Worm (Caenorhabditis elegans) whole organism, L4 larva: ENCODE results near the gene clec-207.

ENCODE experiments used
- F49E8.2 ChIP-seq: sonication (generic microtip); optimal IDR thresholded peaks from 2 replicates; lab custom pipeline; 2016; ENCODE audit warnings: missing compliant biosample characterization, mild to moderate bottlenecking, missing genetic modification characterization, borderline replicate concordance
- R02D3.7 ChIP-seq: fragments of 150-350 bp; sonication (generic microtip); optimal IDR thresholded peaks from 3 replicates; lab custom pipeline; 2014; ENCODE audit warnings: missing biosample characterization, missing genetic modification characterization
- T20F7.1 ChIP-seq: fragments of 200-800 bp; sonication (Bioruptor generic); optimal IDR thresholded peaks from 2 replicates; lab custom pipeline; 2018; ENCODE audit warnings: mild to moderate bottlenecking, missing genetic modification characterization, missing compliant biosample characterization
- Y105C5A.15 ChIP-seq: fragments of 200-800 bp; sonication (Bioruptor generic); IDR thresholded peaks from 2 replicates; pipeline ENCODE4 v1.3.6; 2022; ENCODE audit warnings: missing genetic modification characterization, missing compliant biosample characterization
- ZK337.2 ChIP-seq: fragments of 200-800 bp; sonication (Bioruptor generic); IDR thresholded peaks from 2 replicates; pipeline ENCODE4 v1.3.6; 2022; ENCODE audit warnings: missing genetic modification reagents, missing genetic modification characterization, missing compliant biosample characterization
- aha-1 ChIP-seq: fragments of 150-350 bp; peaks from one replicate; lab custom pipeline; 2014; ENCODE audit warnings: missing biosample characterization, missing genetic modification characterization
- aly-2 ChIP-seq: sonication (generic microtip); optimal IDR thresholded peaks from 2 replicates; lab custom pipeline; 2018; ENCODE audit warnings: missing biosample characterization, missing genetic modification characterization
- ama-1 ChIP-seq: fragments of 150-350 bp; optimal IDR thresholded peaks from 2 replicates; lab custom pipeline; 2014; ENCODE audit warnings: inconsistent platforms, mixed read lengths
- attf-4 ChIP-seq: sonication (generic microtip); optimal IDR thresholded peaks from 3 replicates; lab custom pipeline; 2017; ENCODE audit warnings: missing biosample characterization, missing genetic modification characterization
- ceh-62 ChIP-seq: sonication (generic microtip); optimal IDR thresholded peaks from 2 replicates; lab custom pipeline; 2017; ENCODE audit warnings: missing biosample characterization, missing genetic modification characterization
- ces-1 ChIP-seq: fragments of 150-350 bp; sonication (generic microtip); optimal IDR thresholded peaks from 4 replicates; lab custom pipeline; 2014; ENCODE audit warnings: missing biosample characterization, missing genetic modification reagents, missing genetic modification characterization
- daf-12 ChIP-seq: fragments of 150-350 bp; optimal IDR thresholded peaks from 2 replicates; lab custom pipeline; 2014; ENCODE audit warnings: missing biosample characterization, missing genetic modification reagents, missing genetic modification characterization
- daf-19 ChIP-seq: fragments of 200-800 bp; sonication (Bioruptor generic); conservative IDR thresholded peaks from 2 replicates; pipeline ENCODE4 v1.3.6; 2022; ENCODE audit warnings: missing genetic modification characterization, missing compliant biosample characterization
- dmd-6 ChIP-seq: fragments of 200-800 bp; sonication (Bioruptor generic); IDR thresholded peaks from 2 replicates; pipeline ENCODE4 v1.3.6; 2022; ENCODE audit warnings: missing genetic modification reagents, missing genetic modification characterization, missing compliant biosample characterization
- dmd-9 ChIP-seq: fragments of 200-800 bp; sonication (Bioruptor generic); IDR thresholded peaks from 2 replicates; pipeline ENCODE4 v1.3.6; 2022; ENCODE audit warnings: missing genetic modification reagents, missing genetic modification characterization, missing compliant biosample characterization
- dpl-1 ChIP-seq: fragments of 150-350 bp; optimal IDR thresholded peaks from 2 replicates; lab custom pipeline; 2014; ENCODE audit warnings: missing biosample characterization, missing genetic modification reagents, missing genetic modification characterization
- dve-1 ChIP-seq: sonication (generic microtip); optimal IDR thresholded peaks from 2 replicates; lab custom pipeline; 2017; ENCODE audit warnings: antibody characterized with exemption, mild to moderate bottlenecking, missing genetic modification characterization, missing compliant biosample characterization; ENCODE audit not compliant: insufficient read depth
- fkh-10 ChIP-seq: fragments of 150-350 bp; optimal IDR thresholded peaks from 2 replicates; lab custom pipeline; 2014; ENCODE audit warnings: missing biosample characterization, missing genetic modification reagents, missing genetic modification characterization
- hif-1 ChIP-seq, 2 experiments: sonication (generic microtip); optimal IDR thresholded peaks; 2 replicates each; lab custom pipeline; 2016 to 2017; ENCODE audit warnings: missing compliant biosample characterization in 2 of 2, missing genetic modification characterization in 2 of 2, missing genetic modification reagents in 2 of 2, missing genotype in 2 of 2, mild to moderate bottlenecking in 1 of 2
- hlh-30 ChIP-seq: sonication (generic microtip); optimal IDR thresholded peaks from 2 replicates; lab custom pipeline; 2017; ENCODE audit warnings: antibody characterized with exemption, mild to moderate bottlenecking, missing genetic modification characterization, missing compliant biosample characterization; ENCODE audit not compliant: insufficient read depth
- lim-7 ChIP-seq: fragments of 200-800 bp; sonication (Bioruptor generic); IDR thresholded peaks from 2 replicates; pipeline ENCODE4 v1.3.6; 2022; ENCODE audit warnings: missing genetic modification characterization, missing compliant biosample characterization
- lin-13 ChIP-seq: fragments of 150-350 bp; optimal IDR thresholded peaks from 2 replicates; lab custom pipeline; 2014; ENCODE audit warnings: missing biosample characterization, missing genetic modification reagents, missing genetic modification characterization
- lsy-2 ChIP-seq, 2 experiments: fragments of 150-350 bp in 1 of 2; sonication (generic microtip) in 1 of 2; optimal IDR thresholded peaks; 2 replicates each; lab custom pipeline; 2014 to 2017; ENCODE audit warnings: missing biosample characterization in 2 of 2, missing genetic modification characterization in 2 of 2
- mdt-29 ChIP-seq: fragments of 200-800 bp; sonication (Bioruptor generic); IDR thresholded peaks from 2 replicates; pipeline ENCODE4 v1.3.6; 2022; ENCODE audit warnings: missing genetic modification reagents, missing genetic modification characterization, missing compliant biosample characterization
- mes-2 ChIP-seq: sonication (generic microtip); optimal IDR thresholded peaks from 2 replicates; lab custom pipeline; 2016; ENCODE audit warnings: missing genotype, mild to moderate bottlenecking, missing genetic modification characterization, missing compliant biosample characterization; ENCODE audit not compliant: poor library complexity, severe bottlenecking
- mxl-2 ChIP-seq: fragments of 200-800 bp; sonication (Bioruptor generic); conservative IDR thresholded peaks from 2 replicates; pipeline ENCODE4 v1.3.6; 2022; ENCODE audit warnings: missing genetic modification reagents, missing genetic modification characterization, missing compliant biosample characterization
- mxl-3 ChIP-seq: fragments of 200-800 bp; sonication (Bioruptor generic); optimal IDR thresholded peaks from 2 replicates; lab custom pipeline; 2018; ENCODE audit warnings: mild to moderate bottlenecking, missing genetic modification characterization, missing compliant biosample characterization
- nhr-102 ChIP-seq: sonication (generic microtip); optimal IDR thresholded peaks from 2 replicates; lab custom pipeline; 2016; ENCODE audit warnings: mild to moderate bottlenecking, missing genetic modification characterization, moderate library complexity, missing compliant biosample characterization
- nhr-11 ChIP-seq: fragments of 150-350 bp; optimal IDR thresholded peaks from 2 replicates; lab custom pipeline; 2014; ENCODE audit warnings: missing biosample characterization, missing genetic modification characterization
- nhr-111 ChIP-seq: fragments of 200-800 bp; sonication (Bioruptor generic); optimal IDR thresholded peaks from 2 replicates; lab custom pipeline; 2018; ENCODE audit warnings: mild to moderate bottlenecking, missing genetic modification characterization, missing compliant biosample characterization
- nhr-237 ChIP-seq: sonication (generic microtip); optimal IDR thresholded peaks from 2 replicates; lab custom pipeline; 2017; ENCODE audit warnings: missing biosample characterization, missing genetic modification characterization
- nhr-28 ChIP-seq: fragments of 150-350 bp; optimal IDR thresholded peaks from 2 replicates; lab custom pipeline; 2014; ENCODE audit warnings: missing biosample characterization, missing genetic modification characterization
- nhr-41 ChIP-seq: fragments of 200-800 bp; sonication (Bioruptor generic); IDR thresholded peaks from 2 replicates; pipeline ENCODE4 v1.3.6; 2022; ENCODE audit warnings: missing genetic modification reagents, missing genetic modification characterization, missing compliant biosample characterization
- nhr-42 ChIP-seq: fragments of 200-800 bp; sonication (Bioruptor generic); IDR thresholded peaks from 2 replicates; pipeline ENCODE4 v1.3.6; 2022; ENCODE audit warnings: missing genetic modification characterization, missing compliant biosample characterization
- nhr-48 ChIP-seq: sonication (generic microtip); optimal IDR thresholded peaks from 2 replicates; lab custom pipeline; 2016; ENCODE audit warnings: mild to moderate bottlenecking, missing genetic modification characterization, missing compliant biosample characterization
- php-3 ChIP-seq: fragments of 200-800 bp; sonication (Bioruptor generic); IDR thresholded peaks from 2 replicates; pipeline ENCODE4 v1.3.6; 2022; ENCODE audit warnings: missing genetic modification reagents, missing genetic modification characterization, missing compliant biosample characterization
- pqm-1 ChIP-seq: sonication (generic microtip); optimal IDR thresholded peaks from 2 replicates; lab custom pipeline; 2017; ENCODE audit warnings: missing biosample characterization, missing genetic modification characterization
- skn-1 ChIP-seq: fragments of 150-350 bp; optimal IDR thresholded peaks from 2 replicates; lab custom pipeline; 2014; ENCODE audit warnings: missing biosample characterization, missing genetic modification characterization
- snpc-4 ChIP-seq: fragments of 150-350 bp; optimal IDR thresholded peaks from 2 replicates; lab custom pipeline; 2014; ENCODE audit warnings: missing biosample characterization, missing genetic modification characterization
- spr-1 ChIP-seq: sonication (generic microtip); optimal IDR thresholded peaks from 2 replicates; lab custom pipeline; 2016; ENCODE audit warnings: mild to moderate bottlenecking, missing genetic modification characterization, missing compliant biosample characterization
- tag-97 ChIP-seq: fragments of 200-800 bp; sonication (Bioruptor generic); IDR thresholded peaks from 2 replicates; pipeline ENCODE4 v1.3.6; 2022; ENCODE audit warnings: missing genetic modification characterization, missing compliant biosample characterization
- tra-1 ChIP-seq: fragments of 200-800 bp; sonication (Bioruptor generic); IDR thresholded peaks from 2 replicates; pipeline ENCODE4 v1.3.6; 2022; ENCODE audit warnings: missing genetic modification reagents, missing genetic modification characterization, missing compliant biosample characterization
- unc-39 ChIP-seq: sonication (generic microtip); optimal IDR thresholded peaks from 2 replicates; lab custom pipeline; 2017; ENCODE audit warnings: missing biosample characterization, missing genetic modification characterization
- unc-62 ChIP-seq, 3 experiments: fragments of 150-350 bp in 1 of 3; sonication (generic microtip); optimal IDR thresholded peaks in 2 of 3; peaks in 1 of 3; 1 replicate in 1 of 3; 2 replicates in 2 of 3; lab custom pipeline; 2014 to 2017; ENCODE audit warnings: missing biosample characterization in 3 of 3, missing genetic modification characterization in 3 of 3, missing genetic modification reagents in 3 of 3, missing genotype in 1 of 3
- vab-7 ChIP-seq: fragments of 200-800 bp; sonication (Bioruptor generic); IDR thresholded peaks from 2 replicates; pipeline ENCODE4 v1.3.6; 2022; ENCODE audit warnings: missing genetic modification reagents, missing genetic modification characterization, missing compliant biosample characterization
- zfp-2 ChIP-seq: sonication (generic microtip); optimal IDR thresholded peaks from 2 replicates; lab custom pipeline; 2016; ENCODE audit warnings: mild to moderate bottlenecking, missing genetic modification characterization, missing compliant biosample characterization
- zip-2 ChIP-seq: fragments of 150-350 bp; optimal IDR thresholded peaks from 2 replicates; lab custom pipeline; 2014; ENCODE audit warnings: missing biosample characterization, missing genetic modification characterization
- ztf-7 ChIP-seq: fragments of 150-350 bp; optimal IDR thresholded peaks from 2 replicates; lab custom pipeline; 2014; ENCODE audit warnings: missing biosample characterization, missing genetic modification characterization

The clec-207 gene

ce11 chrV:2103118-2103517, 7.2 kb downstream of the clec-207 start, which contains the start of gene F36F12.1:
F36F12.1 (minus strand) TSS chrV:2103218.
- TF ChIP-seq Y105C5A.15 (GFP tag; lab: Robert Waterston, UW) (no peak), nhr-102 (no peak), fkh-10 (GFP tag; lab: Kevin White, UChicago) (no peak), spr-1 (tag; lab: Kevin White, UChicago) (no peak)
- TF ChIP-seq, all 104 proteins: peak for 0

- TF ChIP-seq Y105C5A.15 (GFP tag; lab: Robert Waterston, UW) (no peak), dmd-6 (GFP tag; lab: Robert Waterston, UW) (no peak), attf-4 (tag; lab: Kevin White, UChicago) (no peak), php-3 (no peak), nhr-102 (no peak), ztf-7 (tag; lab: Kevin White, UChicago) (no peak), ces-1 (GFP tag; lab: Kevin White, UChicago) (no peak), nhr-42 (GFP tag; lab: Robert Waterston, UW) (no peak), nhr-41 (no peak)
- TF ChIP-seq, all 104 proteins: peak for 0
Observed at ce11 chrV:2105976-2106375, 10.1 kb downstream of the clec-207 start, which contains the start of gene F22F7.4. F22F7.4 (minus strand) TSS chrV:2106076.

- TF ChIP-seq nhr-28 (tag; lab: Kevin White, UChicago) (peak; percentile 95), ama-1 (lab: Kevin White, UChicago) (no peak), tag-97 (GFP tag; lab: Robert Waterston, UW) (no peak), unc-62 (GFP tag; optimal IDR thresholded peaks at IDR 0.05 in 1 of 2; lab: Kevin White, UChicago) (no peak), unc-62 (tag; optimal IDR thresholded peaks at IDR 0.05; lab: Kevin White, UChicago) (no peak), daf-12 (tag; lab: Kevin White, UChicago) (no peak), ceh-62 (tag; lab: Kevin White, UChicago) (no peak), unc-39 (tag; lab: Kevin White, UChicago) (no peak), aha-1 (tag; lab: Kevin White, UChicago) (peak; percentile 66), nhr-237 (no peak), mdt-29 (GFP tag; lab: Robert Waterston, UW) (no peak), aly-2 (tag; lab: Kevin White, UChicago) (no peak), dve-1 (tag; lab: Kevin White, UChicago) (no peak), T20F7.1 (GFP tag; lab: Kevin White, UChicago) (no peak), nhr-11 (peak; percentile 15), dpl-1 (GFP tag; lab: Kevin White, UChicago) (peak; percentile 32), ZK337.2 (GFP tag; lab: Robert Waterston, UW) (no peak), dmd-6 (GFP tag; lab: Robert Waterston, UW) (no peak), hlh-30 (tag; lab: Kevin White, UChicago) (no peak), mxl-3 (no peak), zip-2 (tag; lab: Kevin White, UChicago) (no peak), zfp-2 (no peak), lim-7 (no peak), daf-19 (GFP tag; lab: Robert Waterston, UW) (no peak), snpc-4 (tag; lab: Kevin White, UChicago) (no peak), spr-1 (tag; lab: Kevin White, UChicago) (no peak), tra-1 (GFP tag; lab: Robert Waterston, UW) (no peak), nhr-48 (no peak), mes-2 (tag; lab: Kevin White, UChicago) (no peak), dmd-9 (GFP tag; lab: Robert Waterston, UW) (no peak), lin-13 (GFP tag; lab: Kevin White, UChicago) (peak; percentile 26), mxl-2 (GFP tag; lab: Robert Waterston, UW) (no peak), nhr-111 (GFP tag; lab: Kevin White, UChicago) (no peak), R02D3.7 (tag; lab: Kevin White, UChicago) (no peak), pqm-1 (tag; lab: Kevin White, UChicago) (peak; percentile 4), skn-1 (tag; lab: Kevin White, UChicago) (no peak), F49E8.2 (no peak), lsy-2 (tag; optimal IDR thresholded peaks at IDR 0.05; lab: Kevin White, UChicago) (no peak), vab-7 (GFP tag; lab: Robert Waterston, UW) (no peak), hif-1 (tag; optimal IDR thresholded peaks at IDR 0.05; lab: Kevin White, UChicago) (peak in 1 of 2 experiments; percentile 2)
Observed at ce11 chrV:2109295-2109694, 13.4 kb downstream of the clec-207 start, which contains the start of gene ckb-4. ckb-4 (minus strand) TSS chrV:2109434.
